Fruit fly (Drosophila melanogaster) whole organism, embryonic: ENCODE measurements around the gene dysc.
A peak's percentile ranks its signal among the peaks of the same experiment; 100 is the strongest.

ENCODE experiments used
- Atf3 ChIP-seq: fragments of 200-800 bp; sonication (Bioruptor generic); optimal IDR thresholded peaks from 3 replicates; lab custom pipeline; 2016; ENCODE audit warnings: missing biosample characterization, missing genetic modification characterization
- Bteb2 ChIP-seq: fragments of 200-800 bp; sonication (Bioruptor generic); optimal IDR thresholded peaks from 2 replicates; lab custom pipeline; 2016; ENCODE audit warnings: missing biosample characterization, missing genetic modification characterization
- CG10565 ChIP-seq: fragments of 200-800 bp; sonication (Bioruptor generic); optimal IDR thresholded peaks from 3 replicates; lab custom pipeline; 2016; ENCODE audit warnings: missing biosample characterization, mild to moderate bottlenecking, missing genetic modification characterization
- CG10654 ChIP-seq: fragments of 200-800 bp; sonication (Bioruptor generic); optimal IDR thresholded peaks from 2 replicates; lab custom pipeline; 2016; ENCODE audit warnings: missing biosample characterization, missing genetic modification characterization
- CG11085 ChIP-seq: fragments of 200-800 bp; sonication (Bioruptor generic); IDR thresholded peaks from 2 replicates; pipeline ENCODE4 v1.3.6; 2022; ENCODE audit warnings: missing biosample characterization, missing genetic modification characterization
- CG11398 ChIP-seq: fragments of 200-800 bp; sonication (Bioruptor generic); optimal IDR thresholded peaks from 2 replicates; lab custom pipeline; 2016; ENCODE audit warnings: missing biosample characterization, missing genetic modification characterization
- CG12391 ChIP-seq: fragments of 200-800 bp; sonication (Bioruptor generic); optimal IDR thresholded peaks from 3 replicates; lab custom pipeline; 2018; ENCODE audit warnings: missing biosample characterization, mild to moderate bottlenecking, missing genetic modification characterization, moderate library complexity
- CG13123 ChIP-seq: fragments of 200-800 bp; sonication (Bioruptor generic); optimal IDR thresholded peaks from 2 replicates; lab custom pipeline; 2016; ENCODE audit warnings: missing biosample characterization, missing genetic modification characterization
- CG15011 ChIP-seq: fragments of 200-800 bp; sonication (Bioruptor generic); optimal IDR thresholded peaks from 3 replicates; lab custom pipeline; 2018; ENCODE audit warnings: missing biosample characterization, mild to moderate bottlenecking, missing genetic modification characterization
- CG1602 ChIP-seq: fragments of 200-800 bp; sonication (Bioruptor generic); optimal IDR thresholded peaks from 3 replicates; lab custom pipeline; 2016; ENCODE audit warnings: missing biosample characterization, missing genetic modification characterization
- CG16779 ChIP-seq: fragments of 200-800 bp; sonication (Bioruptor generic); IDR thresholded peaks from 2 replicates; pipeline ENCODE4 v1.3.6; 2022; ENCODE audit warnings: missing biosample characterization, missing genetic modification characterization
- CG17802 ChIP-seq: fragments of 200-800 bp; sonication (Bioruptor generic); optimal IDR thresholded peaks from 2 replicates; lab custom pipeline; 2018; ENCODE audit warnings: missing biosample characterization, mild to moderate bottlenecking, missing genetic modification characterization, moderate library complexity
- CG1832 ChIP-seq: fragments of 200-800 bp; sonication (Bioruptor generic); optimal IDR thresholded peaks from 2 replicates; lab custom pipeline; 2017; ENCODE audit warnings: missing biosample characterization, mild to moderate bottlenecking, missing genetic modification characterization, inconsistent platforms
- CG2678 ChIP-seq: fragments of 200-800 bp; sonication (Bioruptor generic); optimal IDR thresholded peaks from 3 replicates; lab custom pipeline; 2019; ENCODE audit warnings: missing biosample characterization, mild to moderate bottlenecking, missing genetic modification characterization, moderate library complexity
- CG30403 ChIP-seq: fragments of 200-800 bp; sonication (Bioruptor generic); optimal IDR thresholded peaks from 3 replicates; lab custom pipeline; 2016; ENCODE audit warnings: missing biosample characterization, missing genetic modification characterization
- CG30431 ChIP-seq: fragments of 200-800 bp; sonication (Bioruptor generic); optimal IDR thresholded peaks from 2 replicates; lab custom pipeline; 2017; ENCODE audit warnings: missing biosample characterization, missing genetic modification characterization
- CG3163 ChIP-seq: fragments of 200-800 bp; sonication (Bioruptor generic); optimal IDR thresholded peaks from 3 replicates; lab custom pipeline; 2016; ENCODE audit warnings: missing biosample characterization, missing genetic modification characterization
- CG42726 ChIP-seq: fragments of 200-800 bp; sonication (Bioruptor generic); IDR thresholded peaks from 2 replicates; pipeline ENCODE4 v1.3.6; 2022; ENCODE audit warnings: missing biosample characterization, missing genetic modification characterization; ENCODE audit not compliant: partially characterized antibody
- CG4360 ChIP-seq: fragments of 200-800 bp; sonication (Bioruptor generic); IDR thresholded peaks from 2 replicates; pipeline ENCODE4 v1.3.6; 2022; ENCODE audit warnings: missing biosample characterization, missing genetic modification characterization
- CG9215 ChIP-seq: fragments of 200-800 bp; sonication (Bioruptor generic); IDR thresholded peaks from 2 replicates; pipeline ENCODE4 v1.3.6; 2022; ENCODE audit warnings: missing biosample characterization, missing genetic modification characterization
- CrebB ChIP-seq: fragments of 200-800 bp; sonication (Bioruptor generic); optimal IDR thresholded peaks from 3 replicates; lab custom pipeline; 2018; ENCODE audit warnings: missing biosample characterization, mild to moderate bottlenecking, missing genetic modification characterization
- Dbx ChIP-seq: fragments of 200-800 bp; sonication (Bioruptor generic); IDR thresholded peaks from 3 replicates; pipeline ENCODE4 v1.3.6; 2022; ENCODE audit warnings: missing biosample characterization, missing genetic modification characterization
- ERR ChIP-seq: fragments of 200-800 bp; sonication (Bioruptor generic); optimal IDR thresholded peaks from 2 replicates; lab custom pipeline; 2016; ENCODE audit warnings: missing biosample characterization, missing genetic modification characterization
- Ets65A ChIP-seq: fragments of 200-800 bp; sonication (Bioruptor generic); peaks from one replicate; lab custom pipeline; 2016; ENCODE audit warnings: missing biosample characterization, missing genetic modification characterization
- Gug ChIP-seq: fragments of 200-800 bp; sonication (Bioruptor generic); IDR thresholded peaks from 4 replicates; pipeline ENCODE4 v1.3.6; 2022; ENCODE audit warnings: missing biosample characterization, missing genetic modification characterization
- HLH3B ChIP-seq: fragments of 200-800 bp; sonication (Bioruptor generic); IDR thresholded peaks from 2 replicates; pipeline ENCODE4 v1.3.6; 2022; ENCODE audit warnings: missing biosample characterization, missing genetic modification characterization
- Hmx ChIP-seq: fragments of 200-800 bp; sonication (Bioruptor generic); optimal IDR thresholded peaks from 2 replicates; lab custom pipeline; 2016; ENCODE audit warnings: missing biosample characterization, missing genetic modification characterization
- Nf-YC ChIP-seq: fragments of 200-800 bp; optimal IDR thresholded peaks from 3 replicates; lab custom pipeline; 2019; ENCODE audit warnings: missing biosample characterization, mild to moderate bottlenecking, missing genetic modification characterization, moderate library complexity
- Rfx ChIP-seq: fragments of 200-800 bp; sonication (Bioruptor generic); IDR thresholded peaks from 2 replicates; pipeline ENCODE4 v1.3.6; 2022; ENCODE audit warnings: missing biosample characterization, missing genetic modification characterization
- TFAM ChIP-seq: fragments of 200-800 bp; sonication (Bioruptor generic); optimal IDR thresholded peaks from 2 replicates; lab custom pipeline; 2017; ENCODE audit warnings: missing biosample characterization, missing genetic modification characterization, inconsistent platforms
- az2 ChIP-seq: fragments of 200-800 bp; sonication (Bioruptor generic); optimal IDR thresholded peaks from 3 replicates; lab custom pipeline; 2016; ENCODE audit warnings: missing biosample characterization, missing genetic modification characterization
- btn ChIP-seq: fragments of 200-800 bp; sonication (Bioruptor generic); optimal IDR thresholded peaks from 2 replicates; lab custom pipeline; 2016; ENCODE audit warnings: missing biosample characterization, missing genetic modification characterization
- caup ChIP-seq: fragments of 200-800 bp; sonication (Bioruptor generic); optimal IDR thresholded peaks from 3 replicates; lab custom pipeline; 2017; ENCODE audit warnings: missing biosample characterization, mild to moderate bottlenecking, missing genetic modification characterization, moderate library complexity; ENCODE audit not compliant: severe bottlenecking
- crol ChIP-seq: fragments of 200-800 bp; sonication (Bioruptor generic); IDR thresholded peaks from 2 replicates; pipeline ENCODE4 v1.3.6; 2022; ENCODE audit warnings: missing biosample characterization, missing genetic modification characterization
- exex ChIP-seq: fragments of 200-800 bp; sonication (Bioruptor generic); optimal IDR thresholded peaks from 4 replicates; lab custom pipeline; 2018; ENCODE audit warnings: missing biosample characterization, mild to moderate bottlenecking, missing genetic modification characterization, moderate library complexity
- gcm2 ChIP-seq: fragments of 200-800 bp; sonication (Bioruptor generic); optimal IDR thresholded peaks from 2 replicates; lab custom pipeline; 2016; ENCODE audit warnings: missing biosample characterization, missing genetic modification characterization
- hb ChIP-seq: fragments of 200-800 bp; sonication (Bioruptor generic); IDR thresholded peaks from 3 replicates; pipeline ENCODE4 v1.3.6; 2022; ENCODE audit warnings: missing biosample characterization, missing genetic modification characterization; ENCODE audit not compliant: partially characterized antibody
- her ChIP-seq: fragments of 200-800 bp; sonication (Bioruptor generic); optimal IDR thresholded peaks from 2 replicates; lab custom pipeline; 2016; ENCODE audit warnings: missing biosample characterization, missing genetic modification characterization
- lmd ChIP-seq: fragments of 200-800 bp; sonication (Bioruptor generic); IDR thresholded peaks from 2 replicates; pipeline ENCODE4 v1.3.6; 2022; ENCODE audit warnings: missing biosample characterization, missing genetic modification characterization
- nerfin-1 ChIP-seq: fragments of 200-800 bp; sonication (Bioruptor generic); optimal IDR thresholded peaks from 3 replicates; lab custom pipeline; 2019; ENCODE audit warnings: missing biosample characterization, mild to moderate bottlenecking, missing genetic modification characterization, moderate library complexity
- nmo ChIP-seq: fragments of 200-800 bp; sonication (Bioruptor generic); optimal IDR thresholded peaks from 2 replicates; lab custom pipeline; 2018; ENCODE audit warnings: missing biosample characterization, mild to moderate bottlenecking, missing genetic modification characterization, moderate library complexity
- org-1 ChIP-seq: fragments of 200-800 bp; sonication (Bioruptor generic); optimal IDR thresholded peaks from 2 replicates; lab custom pipeline; 2017; ENCODE audit warnings: missing biosample characterization, missing genetic modification characterization
- p53 ChIP-seq: fragments of 200-800 bp; sonication (Bioruptor generic); optimal IDR thresholded peaks from 2 replicates; lab custom pipeline; 2016; ENCODE audit warnings: missing biosample characterization, missing genetic modification characterization
- peb ChIP-seq: fragments of 200-800 bp; sonication (Bioruptor generic); IDR thresholded peaks from 2 replicates; pipeline ENCODE4 v1.3.6; 2022; ENCODE audit warnings: missing biosample characterization, missing genetic modification characterization
- phol ChIP-seq: fragments of 200-800 bp; sonication (Bioruptor generic); optimal IDR thresholded peaks from 3 replicates; lab custom pipeline; 2018; ENCODE audit warnings: missing biosample characterization, mild to moderate bottlenecking, missing genetic modification characterization, moderate library complexity
- sens-2 ChIP-seq: fragments of 200-800 bp; sonication (Bioruptor generic); IDR thresholded peaks from 2 replicates; pipeline ENCODE4 v1.3.6; 2022; ENCODE audit warnings: missing biosample characterization, missing genetic modification characterization
- slbo ChIP-seq: fragments of 200-800 bp; sonication (Bioruptor generic); IDR thresholded peaks from 2 replicates; pipeline ENCODE4 v1.3.6; 2022; ENCODE audit warnings: missing biosample characterization, missing genetic modification characterization
- slou ChIP-seq: fragments of 200-800 bp; sonication (Bioruptor generic); optimal IDR thresholded peaks from 3 replicates; lab custom pipeline; 2016; ENCODE audit warnings: missing biosample characterization, missing genetic modification characterization
- sug ChIP-seq: fragments of 200-800 bp; optimal IDR thresholded peaks from 2 replicates; lab custom pipeline; 2019; ENCODE audit warnings: missing biosample characterization, mild to moderate bottlenecking, missing genetic modification characterization, moderate library complexity
- toy ChIP-seq: fragments of 200-800 bp; sonication (Bioruptor generic); IDR thresholded peaks from 2 replicates; pipeline ENCODE4 v1.3.6; 2022; ENCODE audit warnings: missing biosample characterization, missing genetic modification characterization
- vnd ChIP-seq: fragments of 200-800 bp; sonication (Bioruptor generic); IDR thresholded peaks from 3 replicates; pipeline ENCODE4 v1.3.6; 2022; ENCODE audit warnings: missing biosample characterization, missing genetic modification characterization; ENCODE audit not compliant: partially characterized antibody
- zfh2 ChIP-seq: fragments of 200-800 bp; sonication (Bioruptor generic); optimal IDR thresholded peaks from 2 replicates; lab custom pipeline; 2016; ENCODE audit warnings: missing biosample characterization, missing genetic modification characterization

Gene dysc

dm6 chr3L:13865484-13865883 lies 37.6 kb downstream of the dysc start (continued):
- TF ChIP-seq zfh2: no peak
- TF ChIP-seq CG9215: no peak
- TF ChIP-seq sug (tag; lab: Kevin White, UChicago): peak; percentile 46
- peak; percentile 56 for TF ChIP-seq CG11398
- TF ChIP-seq exex (tag; lab: Kevin White, UChicago): peak; percentile 50
- TF ChIP-seq lmd (GFP tag; lab: Robert Waterston, UW): no peak
- no peak for TF ChIP-seq gcm2
- TF ChIP-seq CG11085 (GFP tag; lab: Robert Waterston, UW): no peak
- TF ChIP-seq CG42726 (GFP tag; lab: Robert Waterston, UW): no peak
- no peak for TF ChIP-seq Dbx (GFP tag; lab: Robert Waterston, UW)
- TF ChIP-seq crol: no peak
- no peak for TF ChIP-seq slou (GFP tag; lab: Kevin White, UChicago)
- peak; percentile 7 for TF ChIP-seq CG3163 (GFP tag; lab: Kevin White, UChicago)
- no peak for TF ChIP-seq Gug (GFP tag; lab: Robert Waterston, UW)
- TF ChIP-seq Hmx (GFP tag; lab: Kevin White, UChicago): no peak
- no peak for TF ChIP-seq hb (GFP tag; lab: Robert Waterston, UW)
- TF ChIP-seq toy: no peak
- no peak for TF ChIP-seq ERR (GFP tag; lab: Kevin White, UChicago)
- peak; percentile 60 for TF ChIP-seq her (GFP tag; lab: Kevin White, UChicago)
- TF ChIP-seq Rfx (GFP tag; lab: Robert Waterston, UW): no peak
- TF ChIP-seq btn (GFP tag; lab: Kevin White, UChicago): peak; percentile 59
- peak; percentile 19 for TF ChIP-seq caup (GFP tag; lab: Kevin White, UChicago)
- no peak for TF ChIP-seq Nf-YC (tag; lab: Kevin White, UChicago)
- TF ChIP-seq CG1602 (GFP tag; lab: Kevin White, UChicago): peak; percentile 66
- peak; percentile 82 for TF ChIP-seq CrebB (tag; lab: Kevin White, UChicago)
- peak; percentile 66 for TF ChIP-seq CG10654 (GFP tag; lab: Kevin White, UChicago)
- peak; percentile 33 for TF ChIP-seq Atf3
- TF ChIP-seq CG30403 (GFP tag; lab: Kevin White, UChicago): peak; percentile 8
- peak; percentile 67 for TF ChIP-seq CG12391
- no peak for TF ChIP-seq CG10565 (GFP tag; lab: Kevin White, UChicago)
- TF ChIP-seq CG13123 (GFP tag; lab: Kevin White, UChicago): peak; percentile 47
- TF ChIP-seq CG17802 (tag; lab: Kevin White, UChicago): peak; percentile 55
- TF ChIP-seq TFAM (GFP tag; lab: Kevin White, UChicago): peak; percentile 86
- peak; percentile 48 for TF ChIP-seq phol
- TF ChIP-seq Ets65A: no peak
- peak; percentile 59 for TF ChIP-seq CG15011 (GFP tag; lab: Kevin White, UChicago)
- TF ChIP-seq nmo (GFP tag; lab: Kevin White, UChicago): no peak
- no peak for TF ChIP-seq vnd (GFP tag; lab: Robert Waterston, UW)
- TF ChIP-seq az2: peak; percentile 35
- no peak for TF ChIP-seq nerfin-1
- TF ChIP-seq CG4360 (GFP tag; lab: Robert Waterston, UW): peak; percentile 45; the same call in 1 of the 2 replicates
- peak; percentile 85 for TF ChIP-seq org-1 (GFP tag; lab: Kevin White, UChicago)
- TF ChIP-seq sens-2 (GFP tag; lab: Robert Waterston, UW): 0 out of 2 replicates have a peak, but pooled peaks have one; percentile 38
- TF ChIP-seq Bteb2 (GFP tag; lab: Kevin White, UChicago): peak; percentile 24
- TF ChIP-seq HLH3B (GFP tag; lab: Robert Waterston, UW): no peak; the same call in 1 of the 2 replicates
- TF ChIP-seq CG30431: peak; percentile 62
- TF ChIP-seq CG2678 (tag; lab: Kevin White, UChicago): peak; percentile 86
- TF ChIP-seq slbo (GFP tag; lab: Robert Waterston, UW): no peak
- TF ChIP-seq CG1832 (GFP tag; lab: Kevin White, UChicago): no peak
- TF ChIP-seq p53: peak; percentile 24
- no peak for TF ChIP-seq CG16779 (GFP tag; lab: Robert Waterston, UW)
- TF ChIP-seq peb (GFP tag; lab: Robert Waterston, UW): no peak
